Worm (Caenorhabditis elegans) whole organism, L2 larva: ENCODE data around the gene F16B4.2.

Experiments
- C34F6.9 ChIP-seq: fragments of 150-350 bp; optimal IDR thresholded peaks from 2 replicates; lab custom pipeline; 2014; ENCODE audit warnings: missing biosample characterization, missing genetic modification characterization
- F13H6.1 ChIP-seq: sonication (generic microtip); optimal IDR thresholded peaks from 2 replicates; lab custom pipeline; 2016; ENCODE audit warnings: missing genetic modification characterization, missing compliant biosample characterization
- Y55F3AM.14 ChIP-seq: fragments of 200-800 bp; sonication (Bioruptor generic); optimal IDR thresholded peaks from 2 replicates; lab custom pipeline; 2018; ENCODE audit warnings: mild to moderate bottlenecking, missing genetic modification characterization, missing compliant biosample characterization
- ZK546.5 ChIP-seq: sonication (generic microtip); optimal IDR thresholded peaks from 2 replicates; lab custom pipeline; 2017; ENCODE audit warnings: missing biosample characterization, missing genetic modification characterization
- alr-1 ChIP-seq: fragments of 150-350 bp; optimal IDR thresholded peaks from 2 replicates; lab custom pipeline; 2014; ENCODE audit warnings: missing biosample characterization, missing genetic modification characterization
- aly-2 ChIP-seq: fragments of 150-350 bp; optimal IDR thresholded peaks from 2 replicates; lab custom pipeline; 2014; ENCODE audit warnings: missing biosample characterization, missing genetic modification characterization
- ama-1 ChIP-seq: fragments of 150-350 bp; optimal IDR thresholded peaks from 2 replicates; lab custom pipeline; 2018; ENCODE audit warnings: inconsistent platforms
- blmp-1 ChIP-seq: sonication (generic microtip); optimal IDR thresholded peaks from 2 replicates; lab custom pipeline; 2017; ENCODE audit warnings: missing genetic modification characterization, mild to moderate bottlenecking, missing compliant biosample characterization, antibody characterized with exemption, moderate library complexity; ENCODE audit not compliant: insufficient read depth
- ceh-16 ChIP-seq: fragments of 150-350 bp; optimal IDR thresholded peaks from 2 replicates; lab custom pipeline; 2014; ENCODE audit warnings: missing biosample characterization, missing genetic modification characterization
- ceh-82 ChIP-seq: fragments of 150-350 bp; optimal IDR thresholded peaks from 2 replicates; lab custom pipeline; 2014; ENCODE audit warnings: missing biosample characterization, missing genetic modification characterization
- crh-2 ChIP-seq: sonication (generic microtip); optimal IDR thresholded peaks from 2 replicates; lab custom pipeline; 2017; ENCODE audit warnings: missing biosample characterization, missing genetic modification characterization
- dmd-4 ChIP-seq: sonication (generic microtip); optimal IDR thresholded peaks from 2 replicates; lab custom pipeline; 2017; ENCODE audit warnings: missing biosample characterization, missing genetic modification characterization
- egl-27 ChIP-seq: sonication (generic microtip); optimal IDR thresholded peaks from 3 replicates; lab custom pipeline; 2017; ENCODE audit warnings: missing biosample characterization, missing genetic modification reagents, missing genetic modification characterization
- elt-3 ChIP-seq: sonication (generic microtip); optimal IDR thresholded peaks from 2 replicates; lab custom pipeline; 2017; ENCODE audit warnings: missing biosample characterization, missing genetic modification characterization
- fos-1 ChIP-seq: fragments of 150-350 bp; optimal IDR thresholded peaks from 2 replicates; lab custom pipeline; 2014; ENCODE audit warnings: missing biosample characterization, missing genetic modification characterization
- lin-11 ChIP-seq: fragments of 150-350 bp; sonication (generic microtip); optimal IDR thresholded peaks from 2 replicates; lab custom pipeline; 2014; ENCODE audit warnings: missing biosample characterization, missing genetic modification characterization, inconsistent platforms, mixed read lengths
- lin-39 ChIP-seq: fragments of 150-350 bp; optimal IDR thresholded peaks from 2 replicates; lab custom pipeline; 2014; ENCODE audit warnings: missing biosample characterization, missing genetic modification reagents, missing genetic modification characterization
- mbf-1 ChIP-seq: sonication (generic microtip); optimal IDR thresholded peaks from 2 replicates; lab custom pipeline; 2017; ENCODE audit warnings: missing biosample characterization, missing genetic modification characterization
- mdl-1 ChIP-seq, 2 experiments: fragments of 150-350 bp in 1 of 2; sonication (generic microtip) in 1 of 2; optimal IDR thresholded peaks; 2 replicates each; lab custom pipeline; 2017; ENCODE audit warnings: missing biosample characterization in 2 of 2, missing genetic modification characterization in 2 of 2
- nhr-10 ChIP-seq: sonication (generic microtip); optimal IDR thresholded peaks from 2 replicates; lab custom pipeline; 2017; ENCODE audit warnings: missing biosample characterization, missing genetic modification characterization
- nhr-11 ChIP-seq: fragments of 150-350 bp; optimal IDR thresholded peaks from 2 replicates; lab custom pipeline; 2014; ENCODE audit warnings: missing biosample characterization, missing genetic modification characterization
- nhr-12 ChIP-seq: fragments of 150-350 bp; optimal IDR thresholded peaks from 2 replicates; lab custom pipeline; 2014; ENCODE audit warnings: missing biosample characterization, missing genetic modification characterization
- nhr-21 ChIP-seq: fragments of 150-350 bp; optimal IDR thresholded peaks from 2 replicates; lab custom pipeline; 2014; ENCODE audit warnings: missing biosample characterization, missing genetic modification characterization
- nhr-23 ChIP-seq: fragments of 150-350 bp; optimal IDR thresholded peaks from 2 replicates; lab custom pipeline; 2014; ENCODE audit warnings: missing biosample characterization, missing genetic modification reagents, missing genetic modification characterization
- nhr-237 ChIP-seq: fragments of 150-350 bp; optimal IDR thresholded peaks from 2 replicates; lab custom pipeline; 2014; ENCODE audit warnings: missing biosample characterization, missing genetic modification characterization
- nhr-25 ChIP-seq: fragments of 150-350 bp; sonication (generic microtip); optimal IDR thresholded peaks from 3 replicates; lab custom pipeline; 2014; ENCODE audit warnings: missing biosample characterization, missing genetic modification characterization
- nhr-6 ChIP-seq: fragments of 150-350 bp; optimal IDR thresholded peaks from 2 replicates; lab custom pipeline; 2014; ENCODE audit warnings: missing biosample characterization, missing genetic modification characterization
- nhr-77 ChIP-seq: fragments of 150-350 bp; optimal IDR thresholded peaks from 2 replicates; lab custom pipeline; 2014; ENCODE audit warnings: missing biosample characterization, missing genetic modification characterization
- peb-1 ChIP-seq: fragments of 150-350 bp; optimal IDR thresholded peaks from 2 replicates; lab custom pipeline; 2014; ENCODE audit warnings: missing biosample characterization, missing genetic modification characterization
- skn-1 ChIP-seq: sonication (generic microtip); optimal IDR thresholded peaks from 2 replicates; lab custom pipeline; 2017; ENCODE audit warnings: missing biosample characterization, missing genetic modification characterization
- sma-3 ChIP-seq: sonication (generic microtip); optimal IDR thresholded peaks from 2 replicates; lab custom pipeline; 2016; ENCODE audit warnings: missing genetic modification reagents, missing genetic modification characterization, missing compliant biosample characterization
- sma-9 ChIP-seq, 2 experiments: fragments of 150-350 bp in 1 of 2; sonication (generic microtip) in 1 of 2; optimal IDR thresholded peaks; 2 replicates each; lab custom pipeline; 2014 to 2016; ENCODE audit warnings: missing genetic modification characterization in 2 of 2, mild to moderate bottlenecking in 1 of 2, missing biosample characterization in 1 of 2, missing compliant biosample characterization in 1 of 2, missing genetic modification reagents in 1 of 2, moderate library complexity in 1 of 2
- snpc-4 ChIP-seq: fragments of 150-350 bp; optimal IDR thresholded peaks from 2 replicates; lab custom pipeline; 2014; ENCODE audit warnings: missing biosample characterization, missing genetic modification characterization
- unc-39 ChIP-seq: fragments of 150-350 bp; optimal IDR thresholded peaks from 2 replicates; lab custom pipeline; 2014; ENCODE audit warnings: missing biosample characterization, missing genetic modification characterization
- unc-55 ChIP-seq: fragments of 150-350 bp; sonication (generic microtip); optimal IDR thresholded peaks from 3 replicates; lab custom pipeline; 2014; ENCODE audit warnings: missing biosample characterization, missing genetic modification reagents, missing genetic modification characterization
- unc-62 ChIP-seq: fragments of 150-350 bp; optimal IDR thresholded peaks from 2 replicates; lab custom pipeline; 2014; ENCODE audit warnings: missing biosample characterization, missing genetic modification reagents, missing genetic modification characterization
- zag-1 ChIP-seq: fragments of 150-350 bp; optimal IDR thresholded peaks from 2 replicates; lab custom pipeline; 2014; ENCODE audit warnings: missing biosample characterization, missing genetic modification characterization
- ztf-1 ChIP-seq: fragments of 200-800 bp; sonication (Bioruptor generic); conservative IDR thresholded peaks from 2 replicates; pipeline ENCODE4 v1.3.6; 2022; ENCODE audit warnings: missing genetic modification characterization, missing compliant biosample characterization
- ztf-11 ChIP-seq: sonication (generic microtip); optimal IDR thresholded peaks from 2 replicates; lab custom pipeline; 2017; ENCODE audit warnings: missing biosample characterization, missing genetic modification characterization
- ztf-4 ChIP-seq: fragments of 150-350 bp; optimal IDR thresholded peaks from 2 replicates; lab custom pipeline; 2014; ENCODE audit warnings: missing biosample characterization, missing genetic modification characterization

F16B4.2 gene

ce11 chrV:1642199-1642598, 41.4 kb downstream of the F16B4.2 start, which contains the start of gene Y46H3D.1:
Gene Y46H3D.1, plus strand, starts transcription at chrV:1642499.
- no peak for TF ChIP-seq nhr-10
- no peak for TF ChIP-seq ama-1 (lab: Kevin White, UChicago)
- TF ChIP-seq crh-2 (tag; lab: Kevin White, UChicago): no peak
- no peak for TF ChIP-seq F13H6.1 (tag; lab: Kevin White, UChicago)
- TF ChIP-seq zag-1 (tag; lab: Kevin White, UChicago): no peak
- TF ChIP-seq nhr-6 (tag; lab: Kevin White, UChicago): no peak
- TF ChIP-seq egl-27 (tag; lab: Kevin White, UChicago): no peak
- no peak for TF ChIP-seq C34F6.9 (tag; lab: Kevin White, UChicago)
- TF ChIP-seq lin-39: no peak

ce11 chrV:1642768-1643167, 41.9 kb downstream of the F16B4.2 start:
- TF ChIP-seq aly-2: no peak
- TF ChIP-seq unc-55: no peak
- no peak for TF ChIP-seq nhr-11 (tag; lab: Kevin White, UChicago)
- TF ChIP-seq, all 48 proteins: peak for 0

- no peak for TF ChIP-seq mbf-1 (tag; lab: Kevin White, UChicago)
- no peak for TF ChIP-seq nhr-12 (tag; lab: Kevin White, UChicago)
- no peak for TF ChIP-seq nhr-237
- TF ChIP-seq ztf-1 (GFP tag; lab: Robert Waterston, UW): no peak
- no peak for TF ChIP-seq fos-1 (tag; lab: Kevin White, UChicago)
- TF ChIP-seq crh-2 (tag; lab: Kevin White, UChicago): no peak
- TF ChIP-seq Y55F3AM.14 (GFP tag; lab: Kevin White, UChicago): no peak
- no peak for TF ChIP-seq ztf-11 (tag; lab: Kevin White, UChicago)
- no peak for TF ChIP-seq ZK546.5
- no peak for TF ChIP-seq nhr-25 (tag; lab: Kevin White, UChicago)
- TF ChIP-seq unc-55: no peak
- TF ChIP-seq F13H6.1 (tag; lab: Kevin White, UChicago): no peak
- TF ChIP-seq egl-27 (tag; lab: Kevin White, UChicago): no peak
Measured at ce11 chrV:1643886-1644285, 43.0 kb downstream of the F16B4.2 start, which contains the start of gene alh-2. Gene alh-2, plus strand, starts transcription at chrV:1644169.

- TF ChIP-seq aly-2: no peak
- no peak for TF ChIP-seq crh-2 (tag; lab: Kevin White, UChicago)
- TF ChIP-seq fos-1 (tag; lab: Kevin White, UChicago): no peak
- TF ChIP-seq ztf-4: no peak
- TF ChIP-seq blmp-1 (tag; lab: Kevin White, UChicago): no peak
- no peak for TF ChIP-seq dmd-4
- no peak for TF ChIP-seq F13H6.1 (tag; lab: Kevin White, UChicago)
- TF ChIP-seq mdl-1 (tag; optimal IDR thresholded peaks at IDR 0.05; lab: Kevin White, UChicago): no peak
- no peak for TF ChIP-seq ama-1 (lab: Kevin White, UChicago)
- TF ChIP-seq nhr-77 (tag; lab: Kevin White, UChicago): no peak
- no peak for TF ChIP-seq nhr-23 (tag; lab: Kevin White, UChicago)
- TF ChIP-seq nhr-21 (tag; lab: Kevin White, UChicago): no peak
- TF ChIP-seq nhr-12 (tag; lab: Kevin White, UChicago): no peak
- TF ChIP-seq unc-62 (GFP tag; lab: Kevin White, UChicago): no peak
- TF ChIP-seq nhr-11 (tag; lab: Kevin White, UChicago): no peak
- no peak for TF ChIP-seq sma-3 (GFP tag; lab: Kevin White, UChicago)
- no peak for TF ChIP-seq nhr-6 (tag; lab: Kevin White, UChicago)
- TF ChIP-seq skn-1: no peak
- no peak for TF ChIP-seq snpc-4 (tag; lab: Kevin White, UChicago)
- TF ChIP-seq zag-1 (tag; lab: Kevin White, UChicago): no peak
Measured at ce11 chrV:1648000-1648399, 47.2 kb downstream of the F16B4.2 start, which contains the start of gene irld-45. Gene irld-45, plus strand, starts transcription at chrV:1648300.

ce11 chrV:1651045-1651444, 50.2 kb downstream of the F16B4.2 start, which contains the start of gene irld-44:
Gene irld-44, plus strand, starts transcription at chrV:1651345.
- TF ChIP-seq lin-11 (no peak), nhr-21 (tag; lab: Kevin White, UChicago) (no peak), elt-3 (no peak), dmd-4 (no peak), nhr-6 (tag; lab: Kevin White, UChicago) (no peak), zag-1 (tag; lab: Kevin White, UChicago) (no peak), ztf-4 (no peak), aly-2 (no peak), ceh-82 (tag; lab: Kevin White, UChicago) (no peak), ceh-16 (tag; lab: Kevin White, UChicago) (no peak), ztf-1 (GFP tag; lab: Robert Waterston, UW) (no peak), unc-62 (GFP tag; lab: Kevin White, UChicago) (no peak), sma-9 (GFP tag; optimal IDR thresholded peaks at IDR 0.05; lab: Kevin White, UChicago) (no peak), sma-9 (tag; optimal IDR thresholded peaks at IDR 0.05; lab: Kevin White, UChicago) (no peak), nhr-23 (tag; lab: Kevin White, UChicago) (no peak), unc-39 (tag; lab: Kevin White, UChicago) (no peak), fos-1 (tag; lab: Kevin White, UChicago) (no peak), alr-1 (tag; lab: Kevin White, UChicago) (no peak), C34F6.9 (tag; lab: Kevin White, UChicago) (no peak), lin-39 (no peak), peb-1 (tag; lab: Kevin White, UChicago) (no peak)
- TF ChIP-seq, all 48 proteins: peak for 0
